Worm (Caenorhabditis elegans): ENCODE results near the gene arrd-10.
A peak's percentile ranks its signal among the peaks of the same experiment; 100 is the strongest.

Gene arrd-10

ce11 chrII:12914514-12915075, 25.3 kb upstream of the arrd-10 start, which contains the start of gene F35C5.12 (continued):
- TF ChIP-seq skn-1 (tag; optimal IDR thresholded peaks at IDR 0.05) (peak; percentile 22), unc-130 (tag; optimal IDR thresholded peaks at IDR 0.05) (no peak), nhr-19 (GFP tag; conservative IDR thresholded peaks at IDR 0.05) (peak; percentile 68), fkh-4 (tag; optimal IDR thresholded peaks at IDR 0.05; ENCODE audit: borderline replicate concordance) (peak; percentile 74), aly-2 (tag; optimal IDR thresholded peaks at IDR 0.05) (no peak), unc-86 (tag; optimal IDR thresholded peaks at IDR 0.05) (no peak), ceh-88 (GFP tag; IDR thresholded peaks at IDR 0.05) (no peak), elt-3 (tag; optimal IDR thresholded peaks at IDR 0.05) (peak in 1 of 6 experiments; percentile 14), ceh-90 (tag; optimal IDR thresholded peaks at IDR 0.05) (peak; percentile 82), elt-2 (tag; optimal IDR thresholded peaks at IDR 0.05) (peak; percentile 22), ztf-11 (tag; optimal IDR thresholded peaks at IDR 0.05) (peak in 1 of 2 experiments; percentile 74), swsn-7 (tag; optimal IDR thresholded peaks at IDR 0.05) (peak; percentile 59), nhr-90 (tag; optimal IDR thresholded peaks at IDR 0.05; ENCODE audit: poor library complexity) (peak; percentile 78), ztf-4 (tag; optimal IDR thresholded peaks at IDR 0.05) (no peak), nhr-28 (tag; optimal IDR thresholded peaks at IDR 0.05) (no peak), fkh-8 (tag; optimal IDR thresholded peaks at IDR 0.05) (no peak), F16B12.6 (tag; optimal IDR thresholded peaks at IDR 0.05) (no peak), efl-1 (optimal IDR thresholded peaks at IDR 0.05) (peak; percentile 94 to 95), efl-1 (GFP tag; optimal IDR thresholded peaks at IDR 0.05 in 1 of 2) (peak; percentile 89 to 99), nhr-85 (tag) (peak; percentile 85), lin-35 (GFP tag; optimal IDR thresholded peaks at IDR 0.05) (peak; percentile 88 to 94), tlp-1 (tag; optimal IDR thresholded peaks at IDR 0.05) (no peak), mep-1 (tag; optimal IDR thresholded peaks at IDR 0.05) (peak; percentile 15), hlh-4 (tag; optimal IDR thresholded peaks at IDR 0.05) (no peak), nhr-237 (tag; optimal IDR thresholded peaks at IDR 0.05) (no peak), jun-1 (tag; optimal IDR thresholded peaks at IDR 0.05) (no peak), lin-13 (GFP tag; optimal IDR thresholded peaks at IDR 0.05) (peak; percentile 8), pax-3 (tag; optimal IDR thresholded peaks at IDR 0.05) (peak; percentile 52), aha-1 (tag; optimal IDR thresholded peaks at IDR 0.05) (no peak), fos-1 (tag; optimal IDR thresholded peaks at IDR 0.05) (no peak), pag-3 (tag; optimal IDR thresholded peaks at IDR 0.05; ENCODE audit: borderline replicate concordance, insufficient read depth) (no peak), alr-1 (tag; optimal IDR thresholded peaks at IDR 0.05; ENCODE audit: borderline replicate concordance) (no peak), unc-98 (GFP tag; IDR thresholded peaks at IDR 0.05) (peak; percentile 23; the same call in 1 of the 2 replicates), nhr-76 (tag; optimal IDR thresholded peaks at IDR 0.05) (no peak), blmp-1 (tag; optimal IDR thresholded peaks at IDR 0.05) (peak; percentile 22), dpl-1 (GFP tag; optimal IDR thresholded peaks at IDR 0.05) (peak; percentile 87 to 92 (median 90)), mdl-1 (tag; optimal IDR thresholded peaks at IDR 0.05) (no peak), ces-1 (GFP tag; optimal IDR thresholded peaks at IDR 0.05) (no peak), snpc-4 (tag; optimal IDR thresholded peaks at IDR 0.05) (peak; percentile 17), nhr-77 (tag; optimal IDR thresholded peaks at IDR 0.05) (no peak), unc-62 (GFP tag; optimal IDR thresholded peaks at IDR 0.05) (no peak), lin-15B (tag; optimal IDR thresholded peaks at IDR 0.05) (no peak), lir-3 (tag; optimal IDR thresholded peaks at IDR 0.05; ENCODE audit: poor library complexity) (peak; percentile 79), fkh-10 (GFP tag; optimal IDR thresholded peaks at IDR 0.05) (no peak), ama-1 (optimal IDR thresholded peaks at IDR 0.05) (no peak), irx-1 (tag; optimal IDR thresholded peaks at IDR 0.05) (peak; percentile 68), ceh-63 (GFP tag; optimal IDR thresholded peaks at IDR 0.05) (no peak), hpl-2 (GFP tag; optimal IDR thresholded peaks at IDR 0.05) (no peak), ceh-82 (tag; optimal IDR thresholded peaks at IDR 0.05) (peak in 1 of 3 experiments; percentile 29), nhr-12 (tag; optimal IDR thresholded peaks at IDR 0.05) (no peak), grh-1 (GFP tag; IDR thresholded peaks at IDR 0.05) (peak; percentile 34; the same call in 1 of the 2 replicates), nhr-11 (tag; optimal IDR thresholded peaks at IDR 0.05) (no peak), hlh-17 (GFP tag; optimal IDR thresholded peaks at IDR 0.05; ENCODE audit: borderline replicate concordance) (no peak)
